Worm (Caenorhabditis elegans) whole organism, young adult: ENCODE data around the gene chil-11.

Experiments
- ama-1 ChIP-seq, 3 experiments: fragments of 150-350 bp in 1 of 3; sonication (generic microtip) in 2 of 3; optimal IDR thresholded peaks; 2 replicates each; lab custom pipeline; 2014 to 2018; ENCODE audit warnings: missing biosample characterization in 2 of 3, missing genetic modification characterization in 2 of 3, missing genetic modification reagents in 2 of 3
- efl-1 ChIP-seq: fragments of 150-350 bp; optimal IDR thresholded peaks from 2 replicates; lab custom pipeline; 2014; ENCODE audit warnings: missing biosample characterization, missing genetic modification reagents, missing genetic modification characterization
- ets-4 ChIP-seq: fragments of 200-800 bp; sonication (Bioruptor generic); optimal IDR thresholded peaks from 2 replicates; lab custom pipeline; 2018; ENCODE audit warnings: mild to moderate bottlenecking, missing genetic modification characterization, missing compliant biosample characterization
- lag-1 ChIP-seq: fragments of 200-800 bp; sonication (Bioruptor generic); IDR thresholded peaks from 2 replicates; pipeline ENCODE4 v1.3.6; 2022; ENCODE audit warnings: missing genetic modification reagents, missing genetic modification characterization, missing compliant biosample characterization
- nhr-27 ChIP-seq: fragments of 200-800 bp; sonication (Bioruptor generic); optimal IDR thresholded peaks from 2 replicates; lab custom pipeline; 2018; ENCODE audit warnings: mild to moderate bottlenecking, missing genetic modification characterization, moderate library complexity, missing compliant biosample characterization
- pha-4 ChIP-seq: fragments of 150-350 bp; sonication (generic microtip); optimal IDR thresholded peaks from 2 replicates; lab custom pipeline; 2014; ENCODE audit warnings: missing biosample characterization, missing genetic modification reagents, missing genetic modification characterization
- snpc-4 ChIP-seq, 5 experiments: fragments of 150-350 bp in 1 of 5; sonication (generic microtip) in 4 of 5; optimal IDR thresholded peaks; 2 replicates each; lab custom pipeline; 2014 to 2018; ENCODE audit warnings: missing genetic modification characterization in 5 of 5, missing biosample characterization in 3 of 5, antibody characterized with exemption in 2 of 5, mild to moderate bottlenecking in 2 of 5, missing compliant biosample characterization in 2 of 5, missing genotype in 2 of 5, moderate library complexity in 2 of 5, missing genetic modification reagents in 1 of 5
- sptf-2 ChIP-seq: fragments of 200-800 bp; sonication (Bioruptor generic); optimal IDR thresholded peaks from 2 replicates; lab custom pipeline; 2018; ENCODE audit warnings: mild to moderate bottlenecking, missing genetic modification characterization, missing compliant biosample characterization
- unc-130 ChIP-seq: sonication (generic microtip); optimal IDR thresholded peaks from 2 replicates; lab custom pipeline; 2016; ENCODE audit warnings: missing genetic modification reagents, missing genetic modification characterization, missing compliant biosample characterization

DNA sequence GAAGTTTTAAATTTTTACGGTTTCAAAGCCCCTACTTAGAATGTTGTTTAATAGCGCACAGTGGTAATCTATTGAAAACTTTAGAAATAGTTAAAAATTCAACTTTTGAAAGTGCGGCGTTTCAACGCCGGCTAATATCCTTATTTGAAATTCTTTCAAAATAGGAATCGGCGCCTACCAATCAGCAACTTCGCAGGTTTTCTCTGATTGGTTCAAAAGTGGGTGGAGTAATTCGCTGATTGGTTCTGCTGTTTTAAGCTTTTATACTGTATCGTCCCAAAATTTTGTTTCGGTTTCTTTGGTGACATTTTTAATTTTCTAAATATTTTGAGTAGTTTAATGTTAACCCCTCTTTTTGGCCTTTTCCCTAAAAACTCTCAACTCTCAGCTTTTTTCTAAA, 10.9 kb downstream of the chil-11 start:
- TF ChIP-seq lag-1 (GFP tag; lab: Robert Waterston, UW): no peak
- TF ChIP-seq efl-1 (GFP tag; lab: Kevin White, UChicago): no peak
- no peak for TF ChIP-seq unc-130
- TF ChIP-seq ets-4: no peak
- TF ChIP-seq pha-4 (tag; lab: Kevin White, UChicago): no peak
- no peak for TF ChIP-seq snpc-4 (GFP tag; optimal IDR thresholded peaks at IDR 0.05; lab: Kevin White, UChicago)
- TF ChIP-seq snpc-4 (tag; optimal IDR thresholded peaks at IDR 0.05; lab: Kevin White, UChicago): no peak
- no peak for TF ChIP-seq ama-1 (optimal IDR thresholded peaks at IDR 0.05; lab: Kevin White, UChicago)
- TF ChIP-seq ama-1 (GFP tag; optimal IDR thresholded peaks at IDR 0.05; lab: Kevin White, UChicago): no peak
- no peak for TF ChIP-seq nhr-27 (tag; lab: Kevin White, UChicago)
- TF ChIP-seq sptf-2 (GFP tag; lab: Kevin White, UChicago): no peak
